Worm (Caenorhabditis elegans) whole organism, late embryonic: ENCODE measurements around the gene Y75B12B.10.

Experiments
- C38D4.7 ChIP-seq: fragments of 200-800 bp; sonication (Bioruptor generic); optimal IDR thresholded peaks from 2 replicates; lab custom pipeline; 2018; ENCODE audit warnings: mild to moderate bottlenecking, missing genetic modification characterization, moderate library complexity, missing compliant biosample characterization
- K02D7.2 ChIP-seq: sonication (generic microtip); optimal IDR thresholded peaks from 2 replicates; lab custom pipeline; 2017; ENCODE audit warnings: mild to moderate bottlenecking, missing genetic modification characterization, missing compliant biosample characterization
- K09A11.1 ChIP-seq: sonication (generic microtip); optimal IDR thresholded peaks from 2 replicates; lab custom pipeline; 2017; ENCODE audit warnings: antibody characterized with exemption, mild to moderate bottlenecking, missing genetic modification characterization, missing compliant biosample characterization; ENCODE audit not compliant: insufficient read depth
- T23F11.4 ChIP-seq: fragments of 200-800 bp; sonication (Bioruptor generic); optimal IDR thresholded peaks from 2 replicates; lab custom pipeline; 2018; ENCODE audit warnings: mild to moderate bottlenecking, missing genetic modification characterization, missing compliant biosample characterization
- ahr-1 ChIP-seq: sonication (generic microtip); optimal IDR thresholded peaks from 2 replicates; lab custom pipeline; 2016; ENCODE audit warnings: missing genetic modification characterization, missing compliant biosample characterization
- ama-1 ChIP-seq: fragments of 150-350 bp; optimal IDR thresholded peaks from 2 replicates; lab custom pipeline; 2014
- ceh-14 ChIP-seq: sonication (generic microtip); optimal IDR thresholded peaks from 2 replicates; lab custom pipeline; 2016; ENCODE audit warnings: missing genotype, missing genetic modification characterization, missing compliant biosample characterization
- ceh-18 ChIP-seq: sonication (generic microtip); optimal IDR thresholded peaks from 2 replicates; lab custom pipeline; 2016; ENCODE audit warnings: missing genetic modification characterization, missing compliant biosample characterization
- ceh-19 ChIP-seq: fragments of 200-800 bp; sonication (Bioruptor generic); optimal IDR thresholded peaks from 2 replicates; lab custom pipeline; 2018; ENCODE audit warnings: mild to moderate bottlenecking, missing genetic modification characterization, missing compliant biosample characterization
- ceh-24 ChIP-seq: sonication (generic microtip); optimal IDR thresholded peaks from 2 replicates; lab custom pipeline; 2016; ENCODE audit warnings: mild to moderate bottlenecking, missing genetic modification characterization, missing compliant biosample characterization
- ceh-30 ChIP-seq: fragments of 150-350 bp; optimal IDR thresholded peaks from 2 replicates; lab custom pipeline; 2014; ENCODE audit warnings: missing biosample characterization, missing genetic modification characterization
- ceh-31 ChIP-seq: sonication (generic microtip); optimal IDR thresholded peaks from 2 replicates; lab custom pipeline; 2016; ENCODE audit warnings: missing genetic modification characterization, missing compliant biosample characterization
- ceh-45 ChIP-seq: fragments of 200-800 bp; sonication (Bioruptor generic); IDR thresholded peaks from 2 replicates; pipeline ENCODE4 v1.3.6; 2022; ENCODE audit warnings: missing genetic modification reagents, missing genetic modification characterization, missing compliant biosample characterization
- dmd-4 ChIP-seq: sonication (generic microtip); optimal IDR thresholded peaks from 2 replicates; lab custom pipeline; 2016; ENCODE audit warnings: borderline replicate concordance, missing genetic modification characterization, missing compliant biosample characterization
- elt-2 ChIP-seq: sonication (generic microtip); optimal IDR thresholded peaks from 2 replicates; lab custom pipeline; 2016; ENCODE audit warnings: missing genetic modification reagents, missing genetic modification characterization, missing compliant biosample characterization
- elt-4 ChIP-seq: sonication (generic microtip); optimal IDR thresholded peaks from 2 replicates; lab custom pipeline; 2016; ENCODE audit warnings: missing genetic modification characterization, missing compliant biosample characterization
- fax-1 ChIP-seq: sonication (generic microtip); optimal IDR thresholded peaks from 2 replicates; lab custom pipeline; 2016; ENCODE audit warnings: missing genotype, missing genetic modification characterization, missing compliant biosample characterization
- fkh-6 ChIP-seq: sonication (generic microtip); optimal IDR thresholded peaks from 2 replicates; lab custom pipeline; 2016; ENCODE audit warnings: missing genetic modification characterization, missing compliant biosample characterization
- hlh-13 ChIP-seq: fragments of 200-800 bp; sonication (Bioruptor generic); optimal IDR thresholded peaks from 2 replicates; lab custom pipeline; 2018; ENCODE audit warnings: mild to moderate bottlenecking, missing genetic modification characterization, missing compliant biosample characterization
- lim-6 ChIP-seq: sonication (generic microtip); optimal IDR thresholded peaks from 2 replicates; lab custom pipeline; 2016; ENCODE audit warnings: missing genetic modification characterization, missing compliant biosample characterization
- nhr-11 ChIP-seq: fragments of 150-350 bp; optimal IDR thresholded peaks from 2 replicates; lab custom pipeline; 2014; ENCODE audit warnings: missing biosample characterization, missing genetic modification characterization
- nhr-232 ChIP-seq: sonication (generic microtip); optimal IDR thresholded peaks from 2 replicates; lab custom pipeline; 2016; ENCODE audit warnings: missing genetic modification characterization, missing compliant biosample characterization
- npax-4 ChIP-seq: sonication (generic microtip); optimal IDR thresholded peaks from 2 replicates; lab custom pipeline; 2016; ENCODE audit warnings: missing genetic modification characterization, missing compliant biosample characterization
- pag-3 ChIP-seq: sonication (generic microtip); optimal IDR thresholded peaks from 2 replicates; lab custom pipeline; 2016; ENCODE audit warnings: missing compliant biosample characterization, missing genetic modification characterization, borderline replicate concordance
- pax-1 ChIP-seq: fragments of 150-350 bp; optimal IDR thresholded peaks from 2 replicates; lab custom pipeline; 2014; ENCODE audit warnings: missing biosample characterization, missing genetic modification characterization
- pha-4 ChIP-seq: fragments of 150-350 bp; optimal IDR thresholded peaks from 2 replicates; lab custom pipeline; 2018; ENCODE audit warnings: missing biosample characterization, missing genetic modification reagents, missing genetic modification characterization
- pqm-1 ChIP-seq: sonication (generic microtip); optimal IDR thresholded peaks from 2 replicates; lab custom pipeline; 2016; ENCODE audit warnings: missing genetic modification characterization, missing compliant biosample characterization
- rnt-1 ChIP-seq: sonication (generic microtip); optimal IDR thresholded peaks from 2 replicates; lab custom pipeline; 2016; ENCODE audit warnings: missing genetic modification characterization, missing compliant biosample characterization
- sdc-2 ChIP-seq: sonication (generic microtip); optimal IDR thresholded peaks from 2 replicates; lab custom pipeline; 2016; ENCODE audit warnings: missing genotype, missing genetic modification characterization, missing compliant biosample characterization
- sox-2 ChIP-seq: fragments of 200-800 bp; sonication (Bioruptor generic); IDR thresholded peaks from 2 replicates; pipeline ENCODE4 v1.3.6; 2022; ENCODE audit warnings: missing genetic modification reagents, missing genetic modification characterization, missing compliant biosample characterization
- sox-4 ChIP-seq: sonication (generic microtip); optimal IDR thresholded peaks from 2 replicates; lab custom pipeline; 2017; ENCODE audit warnings: mild to moderate bottlenecking, missing genetic modification characterization, inconsistent platforms, missing compliant biosample characterization
- syd-9 ChIP-seq: sonication (generic microtip); optimal IDR thresholded peaks from 2 replicates; lab custom pipeline; 2016; ENCODE audit warnings: mild to moderate bottlenecking, missing genetic modification characterization, moderate library complexity, missing compliant biosample characterization
- tbx-2 ChIP-seq: sonication (generic microtip); optimal IDR thresholded peaks from 2 replicates; lab custom pipeline; 2016; ENCODE audit warnings: missing genetic modification characterization, missing compliant biosample characterization
- ttx-3 ChIP-seq: sonication (generic microtip); optimal IDR thresholded peaks from 2 replicates; lab custom pipeline; 2016; ENCODE audit warnings: missing genetic modification reagents, missing genetic modification characterization, missing compliant biosample characterization
- unc-3 ChIP-seq, 2 experiments: fragments of 200-800 bp in 1 of 2; sonication (Bioruptor generic) in 1 of 2; sonication (generic microtip) in 1 of 2; conservative IDR thresholded peaks in 1 of 2; optimal IDR thresholded peaks in 1 of 2; 2 replicates each; pipeline versions ENCODE4 v1.3.6 to Lab custom; 2016 to 2022; ENCODE audit warnings: missing compliant biosample characterization in 2 of 2, missing genetic modification characterization in 2 of 2, missing genetic modification reagents in 1 of 2
- unc-55 ChIP-seq: sonication (generic microtip); optimal IDR thresholded peaks from 2 replicates; lab custom pipeline; 2017; ENCODE audit warnings: missing biosample characterization, missing genetic modification reagents, missing genetic modification characterization
- unc-86 ChIP-seq: sonication (generic microtip); optimal IDR thresholded peaks from 2 replicates; lab custom pipeline; 2016; ENCODE audit warnings: missing genetic modification characterization, missing compliant biosample characterization
- zip-5 ChIP-seq: sonication (generic microtip); optimal IDR thresholded peaks from 2 replicates; lab custom pipeline; 2016; ENCODE audit warnings: missing genetic modification characterization, missing compliant biosample characterization
- ztf-16 ChIP-seq: sonication (generic microtip); optimal IDR thresholded peaks from 2 replicates; lab custom pipeline; 2017; ENCODE audit warnings: missing genetic modification characterization, missing compliant biosample characterization

The Y75B12B.10 gene

DNA sequence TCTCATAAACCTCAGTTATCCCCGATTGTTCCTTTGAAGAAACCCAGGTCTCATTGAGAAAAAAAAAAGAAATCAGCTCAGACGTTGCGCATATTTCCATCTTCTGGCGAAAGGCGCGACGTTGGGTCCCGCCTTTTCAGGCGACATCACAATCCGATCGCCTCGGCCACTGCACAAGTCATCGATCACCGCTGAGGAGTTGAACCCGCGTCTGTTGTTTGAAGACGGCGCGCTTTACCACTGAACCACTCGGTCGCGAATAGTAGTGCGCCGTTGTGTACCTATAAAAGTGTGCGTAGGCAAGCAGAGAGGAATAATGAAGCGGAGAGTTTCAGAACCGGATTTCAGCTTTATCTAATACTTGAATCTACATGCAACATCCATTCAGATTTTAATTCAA lies 9.0 kb upstream of the Y75B12B.10 start, which contains the start of gene Y75B12B.11 (continued):
- TF ChIP-seq ceh-14 (tag; lab: Kevin White, UChicago), result peak; percentile 93
- TF ChIP-seq elt-2, result peak; percentile 93
- TF ChIP-seq ztf-16 (tag; lab: Kevin White, UChicago), result peak; percentile 84
- TF ChIP-seq dmd-4 (tag; lab: Kevin White, UChicago), result peak; percentile 86
- no peak for TF ChIP-seq ama-1 (lab: Kevin White, UChicago)
- peak; percentile 84 for TF ChIP-seq sdc-2 (tag; lab: Kevin White, UChicago)
- TF ChIP-seq fax-1 (tag; lab: Kevin White, UChicago), result peak; percentile 82
- TF ChIP-seq pha-4, result no peak
- peak; percentile 78 for TF ChIP-seq ceh-18 (tag; lab: Kevin White, UChicago)
- peak; percentile 86 for TF ChIP-seq C38D4.7
- peak; percentile 86 for TF ChIP-seq fkh-6
- TF ChIP-seq T23F11.4 (GFP tag; lab: Kevin White, UChicago), result peak; percentile 89
- TF ChIP-seq nhr-232 (tag; lab: Kevin White, UChicago), result peak; percentile 84
- peak; percentile 84 for TF ChIP-seq ceh-24 (tag; lab: Kevin White, UChicago)
- TF ChIP-seq rnt-1 (tag; lab: Kevin White, UChicago), result peak; percentile 76
- peak; percentile 84 for TF ChIP-seq pqm-1 (tag; lab: Kevin White, UChicago)
- TF ChIP-seq ceh-31, result peak; percentile 75

DNA sequence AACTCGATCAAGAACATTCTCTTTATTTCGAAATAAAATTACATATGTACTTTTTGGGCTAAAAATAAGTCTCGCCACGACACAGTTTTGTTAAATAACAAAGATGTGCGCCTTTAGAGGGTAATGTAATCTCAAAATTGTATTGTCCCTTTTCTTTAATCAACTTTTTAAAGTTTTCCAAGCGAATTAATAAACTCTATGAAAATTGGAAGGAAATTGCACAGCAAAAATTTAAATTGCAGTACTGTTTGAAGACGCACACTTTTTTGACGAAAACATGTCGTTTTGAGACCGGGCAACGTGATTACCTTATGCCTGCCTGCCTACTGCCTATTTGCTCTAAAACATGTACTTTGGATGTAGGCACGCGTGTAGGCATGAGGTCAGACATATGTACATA lies 7.9 kb upstream of the Y75B12B.10 start:
- no peak for TF ChIP-seq ahr-1 (tag; lab: Kevin White, UChicago)
- no peak for TF ChIP-seq sox-4 (tag; lab: Kevin White, UChicago)
- TF ChIP-seq syd-9 (tag; lab: Kevin White, UChicago), result no peak
- TF ChIP-seq pha-4, result no peak
- TF ChIP-seq unc-86 (tag; lab: Kevin White, UChicago), result no peak
- TF ChIP-seq sdc-2 (tag; lab: Kevin White, UChicago), result no peak

ce11 chrV:15192377-15192776 lies 7.5 kb upstream of the Y75B12B.10 start, which contains the start of gene plc-2:
Gene plc-2, plus strand, starts transcription at chrV:15192572.
- TF ChIP-seq pha-4, result no peak
- no peak for TF ChIP-seq ceh-19 (GFP tag; lab: Kevin White, UChicago)
- TF ChIP-seq nhr-232 (tag; lab: Kevin White, UChicago), result no peak
- TF ChIP-seq sox-2 (GFP tag; lab: Robert Waterston, UW), result no peak
- TF ChIP-seq K09A11.1 (tag; lab: Kevin White, UChicago), result no peak
- no peak for TF ChIP-seq npax-4 (tag; lab: Kevin White, UChicago)
- TF ChIP-seq unc-55 (GFP tag; lab: Kevin White, UChicago), result no peak
- TF ChIP-seq pag-3 (tag; lab: Kevin White, UChicago), result no peak
- TF ChIP-seq tbx-2 (tag; lab: Kevin White, UChicago), result no peak
- TF ChIP-seq ztf-16 (tag; lab: Kevin White, UChicago), result no peak
- TF ChIP-seq hlh-13, result no peak
- TF ChIP-seq syd-9 (tag; lab: Kevin White, UChicago), result no peak
- no peak for TF ChIP-seq pqm-1 (tag; lab: Kevin White, UChicago)
- no peak for TF ChIP-seq elt-4 (tag; lab: Kevin White, UChicago)
- no peak for TF ChIP-seq ceh-45 (GFP tag; lab: Robert Waterston, UW)
- TF ChIP-seq T23F11.4 (GFP tag; lab: Kevin White, UChicago), result no peak
- no peak for TF ChIP-seq ttx-3 (tag; lab: Kevin White, UChicago)
- TF ChIP-seq elt-2, result no peak
- no peak for TF ChIP-seq unc-3 (GFP tag; conservative IDR thresholded peaks at IDR 0.05; lab: Robert Waterston, UW)
- TF ChIP-seq unc-3 (tag; optimal IDR thresholded peaks at IDR 0.05; lab: Kevin White, UChicago), result no peak
- no peak for TF ChIP-seq nhr-11 (tag; lab: Kevin White, UChicago)

ce11 chrV:15193909-15194308 lies 6.0 kb upstream of the Y75B12B.10 start, which contains the start of gene Y75B12B.13:
Gene Y75B12B.13, minus strand, starts transcription at chrV:15194009.
- TF ChIP-seq ceh-30 (tag; lab: Kevin White, UChicago) (no peak), pag-3 (tag; lab: Kevin White, UChicago) (no peak), K02D7.2 (no peak), pax-1 (tag; lab: Kevin White, UChicago) (no peak), zip-5 (tag; lab: Kevin White, UChicago) (no peak), syd-9 (tag; lab: Kevin White, UChicago) (no peak), lim-6 (no peak)
- TF ChIP-seq, all 69 proteins: peak for 0
